Worm (Caenorhabditis elegans): ENCODE measurements around the gene taf-3.

ce11 chrX:16368969-16369368 is 36.7 kb downstream of the taf-3 start:
- TF ChIP-seq egl-27 (tag; optimal IDR thresholded peaks at IDR 0.05) (no peak), nhr-237 (tag; optimal IDR thresholded peaks at IDR 0.05) (no peak), ZK546.5 (tag; optimal IDR thresholded peaks at IDR 0.05) (no peak), nhr-28 (tag; optimal IDR thresholded peaks at IDR 0.05) (no peak), nhr-11 (tag; optimal IDR thresholded peaks at IDR 0.05) (no peak), ceh-28 (tag; optimal IDR thresholded peaks at IDR 0.05) (no peak), skn-1 (tag; optimal IDR thresholded peaks at IDR 0.05) (no peak), ceh-16 (tag; optimal IDR thresholded peaks at IDR 0.05) (no peak)

Measured in whole organism, L3 larva.